Fruit fly (Drosophila melanogaster): ENCODE measurements around the gene CG2574.

- TF ChIP-seq CG7045 (GFP tag; optimal IDR thresholded peaks at IDR 0.05) (no peak), ovo (GFP tag; optimal IDR thresholded peaks at IDR 0.05) (no peak)
Observed at dm6 chrX:12389138-12389537, 19.5 kb upstream of the CG2574 start.

Data from whole organism, adult.